Fruit fly (Drosophila melanogaster): ENCODE measurements around the gene Nil.
A peak's percentile ranks its signal among the peaks of the same experiment; 100 is the strongest.

Gene Nil

dm6 chr3R:26333319-26333718 lies 12.0 kb downstream of the Nil start (continued):
- TF ChIP-seq pnt (GFP tag; optimal IDR thresholded peaks at IDR 0.05) (no peak), CG32767 (GFP tag; IDR thresholded peaks at IDR 0.05) (no peak), lab (GFP tag; optimal IDR thresholded peaks at IDR 0.05) (peak; percentile 80), CG33213 (GFP tag; optimal IDR thresholded peaks at IDR 0.05) (no peak), ato (GFP tag; IDR thresholded peaks at IDR 0.05; ENCODE audit: partially characterized antibody) (no peak), hkb (optimal IDR thresholded peaks at IDR 0.05) (no peak), hkb (GFP tag; IDR thresholded peaks at IDR 0.05) (peak; percentile 72), sd (tag; optimal IDR thresholded peaks at IDR 0.05) (no peak), kay (GFP tag; optimal IDR thresholded peaks at IDR 0.05) (no peak), CG3281 (GFP tag; optimal IDR thresholded peaks at IDR 0.05) (peak; percentile 45), Ravus (GFP tag; IDR thresholded peaks at IDR 0.05) (no peak), pita (GFP tag; optimal IDR thresholded peaks at IDR 0.05) (no peak), Rfx (GFP tag; IDR thresholded peaks at IDR 0.05) (peak; percentile 69), BEAF-32 (GFP tag; optimal IDR thresholded peaks at IDR 0.05) (no peak), CG2129 (GFP tag; IDR thresholded peaks at IDR 0.05; ENCODE audit: partially characterized antibody) (no peak), vfl (GFP tag; optimal IDR thresholded peaks at IDR 0.05) (no peak), Fer1 (GFP tag; optimal IDR thresholded peaks at IDR 0.05) (peak; percentile 76), Gsc (GFP tag; IDR thresholded peaks at IDR 0.05) (no peak), Usf (GFP tag; optimal IDR thresholded peaks at IDR 0.05) (no peak), onecut (GFP tag; IDR thresholded peaks at IDR 0.05) (peak; percentile 37), Max (GFP tag; optimal IDR thresholded peaks at IDR 0.05) (no peak), Ets65A (GFP tag) (no peak), nerfin-2 (GFP tag; IDR thresholded peaks at IDR 0.05; ENCODE audit: partially characterized antibody) (no peak), Dek (tag; optimal IDR thresholded peaks at IDR 0.05) (no peak), Drgx (GFP tag; IDR thresholded peaks at IDR 0.05) (no peak), zfh1 (GFP tag; IDR thresholded peaks at IDR 0.05) (no peak), Hr3 (GFP tag; optimal IDR thresholded peaks at IDR 0.05) (no peak), Ssrp (tag; optimal IDR thresholded peaks at IDR 0.05) (no peak), CG11695 (GFP tag; IDR thresholded peaks at IDR 0.05) (no peak), CG1792 (GFP tag; optimal IDR thresholded peaks at IDR 0.05) (no peak), sens-2 (GFP tag; IDR thresholded peaks at IDR 0.05) (no peak), fu2 (GFP tag; optimal IDR thresholded peaks at IDR 0.05) (no peak), sug (tag; optimal IDR thresholded peaks at IDR 0.05) (no peak), CG8478 (optimal IDR thresholded peaks at IDR 0.05) (no peak), dati (GFP tag; IDR thresholded peaks at IDR 0.05) (no peak), Oli (tag; optimal IDR thresholded peaks at IDR 0.05) (peak; percentile 37), cad (GFP tag; optimal IDR thresholded peaks at IDR 0.05) (no peak), al (GFP tag; IDR thresholded peaks at IDR 0.05) (0 out of 2 replicates have a peak, but pooled peaks have one; percentile 20), abd-A (tag; optimal IDR thresholded peaks at IDR 0.05) (no peak), CG1602 (GFP tag; optimal IDR thresholded peaks at IDR 0.05) (no peak), sens (GFP tag) (peak; percentile 62), z (GFP tag; IDR thresholded peaks at IDR 0.05) (no peak), Dll (GFP tag; IDR thresholded peaks at IDR 0.05; ENCODE audit: partially characterized antibody) (no peak), lmd (GFP tag; IDR thresholded peaks at IDR 0.05) (peak; percentile 54; the same call in 1 of the 2 replicates), CG10431 (GFP tag; optimal IDR thresholded peaks at IDR 0.05) (no peak), unc-4 (GFP tag; IDR thresholded peaks at IDR 0.05; ENCODE audit: partially characterized antibody) (no peak), tin (GFP tag; optimal IDR thresholded peaks at IDR 0.05) (no peak), CG5180 (GFP tag; optimal IDR thresholded peaks at IDR 0.05) (no peak), Sin3A (optimal IDR thresholded peaks at IDR 0.05) (no peak), Dref (GFP tag; IDR thresholded peaks at IDR 0.05) (no peak), CG34422 (GFP tag; IDR thresholded peaks at IDR 0.05) (no peak; the same call in 2 of the 3 replicates), CG4282 (GFP tag; optimal IDR thresholded peaks at IDR 0.05) (no peak), tap (tag; optimal IDR thresholded peaks at IDR 0.05) (peak; percentile 35), CG1832 (GFP tag; optimal IDR thresholded peaks at IDR 0.05) (no peak)
